Worm (Caenorhabditis elegans) whole organism, late embryonic: ENCODE results near the gene F37C4.4.

Experiments used
- C08G9.2 ChIP-seq: sonication (generic microtip); optimal IDR thresholded peaks from 2 replicates; lab custom pipeline; 2016; ENCODE audit warnings: mild to moderate bottlenecking, missing genetic modification characterization, moderate library complexity, missing compliant biosample characterization
- F13H6.1 ChIP-seq: sonication (generic microtip); optimal IDR thresholded peaks from 2 replicates; lab custom pipeline; 2016; ENCODE audit warnings: missing genetic modification characterization, missing compliant biosample characterization
- K09A11.1 ChIP-seq: sonication (generic microtip); optimal IDR thresholded peaks from 2 replicates; lab custom pipeline; 2017; ENCODE audit warnings: antibody characterized with exemption, mild to moderate bottlenecking, missing genetic modification characterization, missing compliant biosample characterization; ENCODE audit not compliant: insufficient read depth
- ama-1 ChIP-seq: fragments of 150-350 bp; optimal IDR thresholded peaks from 2 replicates; lab custom pipeline; 2014
- ceh-2 ChIP-seq: sonication (generic microtip); optimal IDR thresholded peaks from 2 replicates; lab custom pipeline; 2016; ENCODE audit warnings: missing genotype, missing genetic modification characterization, missing compliant biosample characterization
- ceh-24 ChIP-seq: sonication (generic microtip); optimal IDR thresholded peaks from 2 replicates; lab custom pipeline; 2016; ENCODE audit warnings: mild to moderate bottlenecking, missing genetic modification characterization, missing compliant biosample characterization
- ceh-34 ChIP-seq: sonication (generic microtip); optimal IDR thresholded peaks from 2 replicates; lab custom pipeline; 2016; ENCODE audit warnings: mild to moderate bottlenecking, missing genetic modification characterization, missing compliant biosample characterization
- ceh-45 ChIP-seq: fragments of 200-800 bp; sonication (Bioruptor generic); IDR thresholded peaks from 2 replicates; pipeline ENCODE4 v1.3.6; 2022; ENCODE audit warnings: missing genetic modification reagents, missing genetic modification characterization, missing compliant biosample characterization
- dmd-4 ChIP-seq: sonication (generic microtip); optimal IDR thresholded peaks from 2 replicates; lab custom pipeline; 2016; ENCODE audit warnings: borderline replicate concordance, missing genetic modification characterization, missing compliant biosample characterization
- dve-1 ChIP-seq: sonication (generic microtip); optimal IDR thresholded peaks from 2 replicates; lab custom pipeline; 2017; ENCODE audit warnings: antibody characterized with exemption, mild to moderate bottlenecking, missing genetic modification characterization, missing compliant biosample characterization
- elt-2 ChIP-seq: sonication (generic microtip); optimal IDR thresholded peaks from 2 replicates; lab custom pipeline; 2016; ENCODE audit warnings: missing genetic modification reagents, missing genetic modification characterization, missing compliant biosample characterization
- ets-4 ChIP-seq: sonication (generic microtip); optimal IDR thresholded peaks from 2 replicates; lab custom pipeline; 2016; ENCODE audit warnings: missing genetic modification characterization, missing compliant biosample characterization
- fax-1 ChIP-seq: sonication (generic microtip); optimal IDR thresholded peaks from 2 replicates; lab custom pipeline; 2016; ENCODE audit warnings: missing genotype, missing genetic modification characterization, missing compliant biosample characterization
- fkh-10 ChIP-seq: fragments of 150-350 bp; optimal IDR thresholded peaks from 2 replicates; lab custom pipeline; 2014; ENCODE audit warnings: missing biosample characterization, missing genetic modification reagents, missing genetic modification characterization
- hlh-15 ChIP-seq: sonication (generic microtip); optimal IDR thresholded peaks from 2 replicates; lab custom pipeline; 2016; ENCODE audit warnings: missing genetic modification characterization, missing compliant biosample characterization
- hlh-30 ChIP-seq: sonication (generic microtip); optimal IDR thresholded peaks from 2 replicates; lab custom pipeline; 2017; ENCODE audit warnings: antibody characterized with exemption, missing genetic modification characterization, missing compliant biosample characterization; ENCODE audit not compliant: insufficient read depth
- hlh-6 ChIP-seq: sonication (generic microtip); optimal IDR thresholded peaks from 2 replicates; lab custom pipeline; 2016; ENCODE audit warnings: missing genotype, missing genetic modification characterization, missing compliant biosample characterization
- hlh-8 ChIP-seq: sonication (generic microtip); optimal IDR thresholded peaks from 2 replicates; lab custom pipeline; 2016; ENCODE audit warnings: missing genotype, missing genetic modification characterization, missing compliant biosample characterization
- lim-6 ChIP-seq: sonication (generic microtip); optimal IDR thresholded peaks from 2 replicates; lab custom pipeline; 2016; ENCODE audit warnings: missing genetic modification characterization, missing compliant biosample characterization
- madf-2 ChIP-seq: sonication (generic microtip); optimal IDR thresholded peaks from 2 replicates; lab custom pipeline; 2017; ENCODE audit warnings: missing genetic modification characterization, missing compliant biosample characterization
- nfya-1 ChIP-seq: sonication (generic microtip); optimal IDR thresholded peaks from 2 replicates; lab custom pipeline; 2017; ENCODE audit warnings: missing genetic modification characterization, mild to moderate bottlenecking, missing compliant biosample characterization, antibody characterized with exemption, moderate library complexity
- nhr-11 ChIP-seq: fragments of 150-350 bp; optimal IDR thresholded peaks from 2 replicates; lab custom pipeline; 2014; ENCODE audit warnings: missing biosample characterization, missing genetic modification characterization
- npax-4 ChIP-seq: sonication (generic microtip); optimal IDR thresholded peaks from 2 replicates; lab custom pipeline; 2016; ENCODE audit warnings: missing genetic modification characterization, missing compliant biosample characterization
- pag-3 ChIP-seq: sonication (generic microtip); optimal IDR thresholded peaks from 2 replicates; lab custom pipeline; 2016; ENCODE audit warnings: missing compliant biosample characterization, missing genetic modification characterization, borderline replicate concordance
- pax-1 ChIP-seq: fragments of 150-350 bp; optimal IDR thresholded peaks from 2 replicates; lab custom pipeline; 2014; ENCODE audit warnings: missing biosample characterization, missing genetic modification characterization
- pha-2 ChIP-seq: sonication (generic microtip); optimal IDR thresholded peaks from 2 replicates; lab custom pipeline; 2017; ENCODE audit warnings: mild to moderate bottlenecking, missing genetic modification characterization, missing compliant biosample characterization
- pqm-1 ChIP-seq: sonication (generic microtip); optimal IDR thresholded peaks from 2 replicates; lab custom pipeline; 2016; ENCODE audit warnings: missing genetic modification characterization, missing compliant biosample characterization
- sdc-2 ChIP-seq: sonication (generic microtip); optimal IDR thresholded peaks from 2 replicates; lab custom pipeline; 2016; ENCODE audit warnings: missing genotype, missing genetic modification characterization, missing compliant biosample characterization
- syd-9 ChIP-seq: sonication (generic microtip); optimal IDR thresholded peaks from 2 replicates; lab custom pipeline; 2016; ENCODE audit warnings: mild to moderate bottlenecking, missing genetic modification characterization, moderate library complexity, missing compliant biosample characterization
- tbx-7 ChIP-seq: sonication (generic microtip); optimal IDR thresholded peaks from 2 replicates; lab custom pipeline; 2016; ENCODE audit warnings: missing genotype, missing genetic modification characterization, missing compliant biosample characterization
- ttx-3 ChIP-seq: sonication (generic microtip); optimal IDR thresholded peaks from 2 replicates; lab custom pipeline; 2016; ENCODE audit warnings: missing genetic modification reagents, missing genetic modification characterization, missing compliant biosample characterization
- unc-3 ChIP-seq, 2 experiments: fragments of 200-800 bp in 1 of 2; sonication (Bioruptor generic) in 1 of 2; sonication (generic microtip) in 1 of 2; conservative IDR thresholded peaks in 1 of 2; optimal IDR thresholded peaks in 1 of 2; 2 replicates each; pipeline versions ENCODE4 v1.3.6 to Lab custom; 2016 to 2022; ENCODE audit warnings: missing compliant biosample characterization in 2 of 2, missing genetic modification characterization in 2 of 2, missing genetic modification reagents in 1 of 2
- unc-55 ChIP-seq: sonication (generic microtip); optimal IDR thresholded peaks from 2 replicates; lab custom pipeline; 2017; ENCODE audit warnings: missing biosample characterization, missing genetic modification reagents, missing genetic modification characterization
- unc-86 ChIP-seq: sonication (generic microtip); optimal IDR thresholded peaks from 2 replicates; lab custom pipeline; 2016; ENCODE audit warnings: missing genetic modification characterization, missing compliant biosample characterization
- zip-5 ChIP-seq: sonication (generic microtip); optimal IDR thresholded peaks from 2 replicates; lab custom pipeline; 2016; ENCODE audit warnings: missing genetic modification characterization, missing compliant biosample characterization
- ztf-16 ChIP-seq: sonication (generic microtip); optimal IDR thresholded peaks from 2 replicates; lab custom pipeline; 2017; ENCODE audit warnings: missing genetic modification characterization, missing compliant biosample characterization

The F37C4.4 gene

DNA sequence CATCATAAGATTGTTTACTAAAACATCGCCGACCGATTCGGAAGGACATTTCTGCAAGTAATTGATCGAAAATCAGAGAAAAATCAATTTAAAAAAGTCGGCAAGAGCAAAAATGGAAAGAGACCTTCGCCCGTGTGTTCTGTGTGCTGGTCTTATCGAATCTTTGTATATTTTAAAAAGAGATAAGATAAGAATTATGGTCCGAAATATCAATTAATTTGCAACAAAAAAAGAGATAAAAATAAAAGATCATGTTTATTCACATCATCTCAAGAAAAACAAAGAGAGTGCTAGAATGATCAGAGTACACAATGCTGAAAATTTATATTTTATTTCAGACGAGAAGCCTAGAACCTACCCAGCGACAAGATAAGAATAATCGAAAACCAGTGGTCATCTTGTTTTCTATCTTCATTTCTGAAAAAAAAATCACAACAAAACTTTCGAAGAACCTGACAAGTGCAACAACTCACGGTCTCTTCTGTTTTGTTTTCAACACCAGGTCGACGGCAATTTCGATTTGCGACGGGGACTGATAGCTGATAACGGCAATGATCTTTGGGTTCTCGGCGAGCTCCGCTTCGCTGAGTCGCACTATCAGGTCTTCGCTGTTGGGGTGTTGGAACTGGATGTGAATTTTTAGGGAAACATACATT, 11.3 kb downstream of the F37C4.4 start, which contains the start of gene F37C4.6:
Gene F37C4.6 (minus strand): TSS at position 51 of the 656 bp plus-strand sequence.
- TF ChIP-seq ceh-45: no peak
- peak; percentile 71 for TF ChIP-seq elt-2

DNA sequence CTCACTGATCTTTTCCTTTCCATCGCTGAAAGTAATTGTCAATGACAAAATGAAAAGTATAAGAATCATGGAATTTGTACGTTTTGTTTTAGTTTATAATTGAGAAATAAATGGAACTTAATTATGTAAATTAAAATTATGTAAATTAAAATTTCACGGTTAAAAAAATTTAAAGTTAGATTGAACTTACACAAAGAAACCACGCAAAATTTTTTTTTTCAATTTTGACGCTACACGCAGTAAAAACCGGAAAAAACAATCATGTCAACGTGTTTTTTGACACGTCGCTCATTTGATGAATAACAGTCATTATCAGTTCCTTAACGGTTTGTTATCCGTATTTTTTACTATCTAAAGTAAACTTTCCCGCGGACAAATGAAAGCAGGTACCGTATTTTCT, 14.0 kb downstream of the F37C4.4 start, which contains the start of the genes F37C4.8 and oac-23:
Gene F37C4.8 (minus strand): TSS at position 101 of the 400 bp plus-strand sequence.
Gene oac-23 (plus strand): TSS at position 323 of the 400 bp plus-strand sequence.
- no peak for TF ChIP-seq sdc-2
- TF ChIP-seq pqm-1 (tag; lab: Kevin White, UChicago): no peak
- no peak for TF ChIP-seq unc-86 (tag; lab: Kevin White, UChicago)
- no peak for TF ChIP-seq ceh-24 (tag; lab: Kevin White, UChicago)
- TF ChIP-seq dmd-4 (tag; lab: Kevin White, UChicago): no peak
- no peak for TF ChIP-seq unc-3 (GFP tag; conservative IDR thresholded peaks at IDR 0.05; lab: Robert Waterston, UW)
- no peak for TF ChIP-seq unc-3 (tag; optimal IDR thresholded peaks at IDR 0.05; lab: Kevin White, UChicago)
- no peak for TF ChIP-seq hlh-30 (tag; lab: Kevin White, UChicago)
- no peak for TF ChIP-seq fax-1 (tag; lab: Kevin White, UChicago)
- TF ChIP-seq unc-55 (GFP tag; lab: Kevin White, UChicago): no peak
- no peak for TF ChIP-seq dve-1
- TF ChIP-seq syd-9 (tag; lab: Kevin White, UChicago): no peak
- TF ChIP-seq pax-1 (tag; lab: Kevin White, UChicago): no peak
- no peak for TF ChIP-seq nfya-1
- no peak for TF ChIP-seq nhr-11 (tag; lab: Kevin White, UChicago)
- TF ChIP-seq C08G9.2 (tag; lab: Kevin White, UChicago): no peak
- no peak for TF ChIP-seq F13H6.1 (tag; lab: Kevin White, UChicago)
- TF ChIP-seq tbx-7 (tag; lab: Kevin White, UChicago): no peak
- no peak for TF ChIP-seq ceh-34 (tag; lab: Kevin White, UChicago)
- no peak for TF ChIP-seq hlh-15 (tag; lab: Kevin White, UChicago)
- TF ChIP-seq, all 69 proteins: peak for 0

DNA sequence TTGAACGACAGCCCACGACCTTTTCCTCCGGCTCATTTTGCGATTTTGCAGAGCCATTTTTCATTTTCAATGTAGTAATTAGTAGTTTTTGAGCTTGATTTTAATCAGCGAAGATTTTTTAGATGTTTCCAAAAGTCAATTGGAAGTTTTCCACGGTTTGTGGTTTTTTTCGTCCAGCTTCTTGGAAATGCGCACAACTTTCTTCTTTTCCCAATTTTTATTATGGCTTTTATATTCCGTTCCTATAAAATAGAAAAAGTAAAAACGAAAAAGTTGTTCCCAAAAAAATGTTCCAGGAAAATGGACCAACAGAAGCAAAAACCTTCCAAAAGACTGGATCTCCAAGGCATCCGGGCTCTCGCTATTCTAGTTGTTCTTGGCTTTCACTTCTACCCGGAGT, 18.3 kb downstream of the F37C4.4 start, which contains the start of gene oac-22:
Gene oac-22 (plus strand): TSS at position 301 of the 400 bp plus-strand sequence.
- no peak for TF ChIP-seq madf-2 (tag; lab: Kevin White, UChicago)
- no peak for TF ChIP-seq ceh-2
- TF ChIP-seq C08G9.2 (tag; lab: Kevin White, UChicago): no peak
- TF ChIP-seq hlh-6 (tag; lab: Kevin White, UChicago): no peak
- TF ChIP-seq zip-5 (tag; lab: Kevin White, UChicago): no peak
- TF ChIP-seq lim-6 (tag; lab: Kevin White, UChicago): no peak
- TF ChIP-seq hlh-8 (tag; lab: Kevin White, UChicago): no peak
- no peak for TF ChIP-seq npax-4 (tag; lab: Kevin White, UChicago)
- TF ChIP-seq K09A11.1 (tag; lab: Kevin White, UChicago): no peak
- no peak for TF ChIP-seq elt-2
- TF ChIP-seq ets-4 (tag; lab: Kevin White, UChicago): no peak
- no peak for TF ChIP-seq tbx-7 (tag; lab: Kevin White, UChicago)
- no peak for TF ChIP-seq F13H6.1 (tag; lab: Kevin White, UChicago)
- TF ChIP-seq pha-2 (tag; lab: Kevin White, UChicago): no peak
- TF ChIP-seq ama-1 (lab: Kevin White, UChicago): no peak
- TF ChIP-seq ttx-3 (tag; lab: Kevin White, UChicago): no peak
- no peak for TF ChIP-seq pag-3 (tag; lab: Kevin White, UChicago)
- TF ChIP-seq nfya-1: no peak
- no peak for TF ChIP-seq fkh-10 (GFP tag; lab: Kevin White, UChicago)
- no peak for TF ChIP-seq ztf-16 (tag; lab: Kevin White, UChicago)
